Worm (Caenorhabditis elegans): ENCODE results near the gene C30G12.6.
A peak's percentile ranks its signal among the peaks of the same experiment; 100 is the strongest.

Gene C30G12.6

DNA sequence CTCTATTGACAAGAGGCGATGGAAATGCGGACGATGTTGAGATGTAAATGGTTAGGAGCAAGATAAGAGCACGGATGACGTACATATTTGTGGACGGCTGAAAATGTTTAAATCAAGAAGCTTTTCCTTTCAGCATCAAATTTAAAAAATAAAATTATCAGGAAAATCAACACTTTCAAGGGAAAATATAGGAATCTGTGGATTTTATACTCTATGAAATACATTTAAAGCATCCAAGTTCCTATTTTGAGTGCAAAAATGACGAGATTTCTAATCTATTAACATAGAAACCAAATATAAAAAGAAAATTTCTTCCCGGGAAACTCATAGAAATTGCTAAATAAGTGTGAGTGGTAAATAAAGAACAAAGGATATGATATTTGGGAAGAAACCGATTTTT is 18.3 kb upstream of the C30G12.6 start, which contains the start of gene F45E12.6:
F45E12.6 (minus strand) TSS at position 101 of the 400 bp plus-strand sequence.
- no peak for TF ChIP-seq dao-5 (tag; optimal IDR thresholded peaks at IDR 0.05)
- no peak for TF ChIP-seq him-1 (tag; optimal IDR thresholded peaks at IDR 0.05)
- TF ChIP-seq W03F9.2 (tag; optimal IDR thresholded peaks at IDR 0.05): no peak

DNA sequence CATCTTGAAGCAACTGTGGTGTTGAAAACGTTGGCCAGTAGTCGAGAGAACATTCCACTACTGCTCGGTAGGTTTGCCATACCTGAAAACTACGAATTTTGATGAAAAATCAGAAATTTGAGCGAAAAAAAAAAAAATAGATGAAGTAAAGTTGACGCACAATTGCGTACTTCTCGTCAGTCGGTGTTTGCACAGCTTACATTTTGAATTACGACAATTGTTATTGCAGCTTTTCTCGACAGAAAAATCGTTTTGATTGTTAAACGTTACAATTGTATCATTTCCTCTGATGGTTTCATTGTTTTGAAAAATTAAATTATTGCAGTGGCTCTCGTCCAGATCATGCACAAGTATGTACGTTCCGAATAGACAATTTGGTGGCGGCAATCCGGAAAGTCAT is 14.2 kb upstream of the C30G12.6 start, which contains the start of the genes F45E12.5 and cnep-1:
F45E12.5 (minus strand) TSS at position 93 of the 400 bp plus-strand sequence.
cnep-1 (plus strand) TSS at position 326 of the 400 bp plus-strand sequence.
- TF ChIP-seq W03F9.2 (tag; optimal IDR thresholded peaks at IDR 0.05): no peak
- TF ChIP-seq him-1 (tag; optimal IDR thresholded peaks at IDR 0.05): no peak
- TF ChIP-seq dao-5 (tag; optimal IDR thresholded peaks at IDR 0.05): no peak

DNA sequence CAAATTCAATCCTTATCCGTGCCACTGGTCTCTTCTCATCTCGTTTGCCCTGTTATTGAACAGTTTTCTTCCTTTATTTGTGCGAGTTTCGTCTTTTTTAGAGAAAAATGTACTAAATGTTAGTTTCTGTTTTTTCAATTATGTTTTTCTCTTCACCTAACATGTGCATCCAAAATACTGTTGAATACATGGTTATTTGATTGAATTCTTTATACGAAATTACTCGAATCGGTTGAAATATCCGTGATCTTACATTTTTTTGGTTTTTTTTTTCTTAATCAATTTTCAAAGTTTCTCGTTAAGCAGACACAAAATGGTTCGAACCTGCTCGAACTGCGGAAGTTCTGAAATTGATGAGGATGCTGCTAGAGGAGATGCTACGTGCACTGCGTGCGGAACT is 9.7 kb upstream of the C30G12.6 start, which contains the start of gene brf-1:
brf-1 (plus strand) TSS at position 301 of the 400 bp plus-strand sequence.
- TF ChIP-seq dao-5 (tag; optimal IDR thresholded peaks at IDR 0.05) (no peak), him-1 (tag; optimal IDR thresholded peaks at IDR 0.05) (no peak), W03F9.2 (tag; optimal IDR thresholded peaks at IDR 0.05) (no peak)

DNA sequence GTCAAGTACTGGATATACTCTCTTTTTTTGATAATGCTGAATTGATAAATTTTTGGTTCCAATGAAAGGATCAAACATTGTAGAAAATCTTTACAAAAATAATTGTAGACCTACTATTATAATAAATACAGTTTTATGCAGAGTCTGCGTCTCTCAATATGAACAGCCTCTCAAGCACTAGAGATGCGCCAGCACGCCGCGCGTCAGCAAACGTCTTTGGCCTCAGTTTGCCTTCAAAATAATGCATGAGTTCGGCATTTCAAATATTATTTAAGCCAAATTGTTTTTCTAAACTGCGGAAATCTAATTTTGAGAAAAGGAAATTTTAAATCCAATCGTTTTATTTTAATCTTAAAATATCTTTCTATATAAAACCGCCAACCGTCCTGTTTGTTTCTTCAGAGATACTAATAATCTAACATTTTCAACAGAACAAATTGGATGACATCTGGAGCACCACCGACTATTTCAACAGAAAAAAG is 5.9 kb upstream of the C30G12.6 start, which contains the start of gene cul-4:
cul-4 (plus strand) TSS at position 432 of the 482 bp plus-strand sequence.
- TF ChIP-seq W03F9.2 (tag; optimal IDR thresholded peaks at IDR 0.05) (peak; percentile 82), him-1 (tag; optimal IDR thresholded peaks at IDR 0.05) (no peak), dao-5 (tag; optimal IDR thresholded peaks at IDR 0.05) (no peak)

DNA sequence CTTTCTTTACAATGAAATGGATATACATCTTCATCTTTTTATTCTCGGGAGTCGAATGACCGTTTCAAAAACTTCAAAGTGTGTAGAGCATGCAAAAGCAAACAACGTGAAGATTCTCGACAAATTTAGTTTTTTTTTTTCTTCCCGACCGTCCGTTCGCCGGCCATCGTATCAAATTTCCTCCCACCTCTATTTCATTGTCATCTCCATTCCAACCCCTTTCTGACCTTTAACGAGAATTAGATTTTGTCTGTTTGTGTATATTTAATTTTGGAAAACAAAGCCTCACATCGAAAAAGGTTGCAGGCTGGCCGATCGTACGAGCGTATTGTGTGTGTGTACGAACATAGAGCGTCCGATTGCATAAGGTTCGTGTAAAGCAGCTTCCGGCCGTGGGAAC is 3.2 kb upstream of the C30G12.6 start, which contains the start of gene C30G12.1:
C30G12.1 (plus strand) TSS at position 301 of the 400 bp plus-strand sequence.
- no peak for TF ChIP-seq W03F9.2 (tag; optimal IDR thresholded peaks at IDR 0.05)
- no peak for TF ChIP-seq him-1 (tag; optimal IDR thresholded peaks at IDR 0.05)
- TF ChIP-seq dao-5 (tag; optimal IDR thresholded peaks at IDR 0.05): no peak

DNA sequence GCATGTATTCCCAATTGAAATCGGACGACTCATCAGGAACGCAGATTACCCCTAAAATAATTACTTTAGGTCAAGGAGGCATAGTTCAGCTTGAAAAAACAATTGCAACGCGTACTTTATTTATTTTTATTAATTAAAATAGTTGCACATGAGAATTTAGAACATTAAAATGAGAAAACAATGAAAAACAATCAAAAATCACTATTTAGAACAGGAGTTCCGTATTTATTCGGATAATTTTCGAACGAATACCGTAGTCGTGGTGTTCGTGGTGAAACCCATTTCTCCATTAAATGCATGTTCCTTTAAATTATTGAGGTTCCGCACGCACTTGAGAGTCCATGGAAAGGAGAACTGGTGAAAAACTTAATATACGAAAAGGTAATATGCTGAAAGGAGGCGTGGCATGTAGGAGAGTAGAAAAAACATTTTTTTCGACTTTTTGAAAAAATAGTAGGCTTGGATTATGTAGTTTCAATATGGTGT is 2.4 kb upstream of the C30G12.6 start, which contains the start of gene puf-8:
puf-8 (minus strand) TSS at position 51 of the 486 bp plus-strand sequence.
- TF ChIP-seq W03F9.2 (tag; optimal IDR thresholded peaks at IDR 0.05) (no peak), dao-5 (tag; optimal IDR thresholded peaks at IDR 0.05) (no peak), him-1 (tag; optimal IDR thresholded peaks at IDR 0.05) (no peak)

DNA sequence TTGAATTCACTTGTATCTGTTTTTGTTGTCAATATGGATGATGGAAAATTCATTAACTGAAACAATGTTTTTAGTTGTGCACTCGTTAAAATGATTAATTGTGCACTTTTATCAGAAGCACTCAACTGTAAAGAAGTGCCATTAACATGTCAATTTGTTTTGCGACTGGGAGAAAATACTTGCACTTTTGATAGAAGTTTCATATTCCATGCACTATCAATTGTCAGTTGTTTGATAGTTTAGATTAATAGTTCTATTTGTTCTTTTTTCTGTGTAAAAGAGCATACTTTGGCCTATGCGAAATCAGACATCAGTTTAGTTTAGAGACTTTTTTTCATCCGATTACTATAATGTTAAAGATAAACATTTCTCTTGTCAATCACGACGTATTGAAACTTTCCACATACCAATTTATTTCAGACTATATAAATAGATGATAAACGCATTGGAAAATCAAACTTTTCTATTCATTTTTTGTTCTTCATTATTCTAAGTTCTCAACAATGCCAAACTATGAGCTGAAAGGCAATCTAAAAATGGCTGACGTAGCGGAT is 5.8 kb downstream of the C30G12.6 start, which contains the start of gene C30G12.2:
C30G12.2 (plus strand) TSS at position 504 of the 554 bp plus-strand sequence.
- no peak for TF ChIP-seq him-1 (tag; optimal IDR thresholded peaks at IDR 0.05)
- TF ChIP-seq W03F9.2 (tag; optimal IDR thresholded peaks at IDR 0.05): no peak
- no peak for TF ChIP-seq dao-5 (tag; optimal IDR thresholded peaks at IDR 0.05)

DNA sequence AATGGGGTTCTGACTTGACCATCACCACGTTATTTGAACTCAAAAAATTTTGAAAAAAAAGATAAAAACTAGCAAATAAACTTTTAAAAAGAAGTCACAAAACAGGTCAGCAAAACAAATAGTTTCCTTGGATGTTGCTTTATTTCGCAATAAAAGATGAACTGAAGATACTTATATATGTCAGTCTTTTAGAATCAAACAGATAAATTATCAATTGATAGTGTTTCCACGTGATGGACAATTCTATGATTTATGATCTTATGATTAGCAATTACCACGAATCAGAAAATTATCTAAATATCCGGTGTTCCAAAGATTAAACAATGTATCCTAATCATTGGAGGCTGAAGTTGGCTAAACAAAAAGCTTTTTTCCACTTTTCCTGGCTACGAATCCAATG is 8.1 kb downstream of the C30G12.6 start:
- TF ChIP-seq him-1 (tag; optimal IDR thresholded peaks at IDR 0.05) (no peak), W03F9.2 (tag; optimal IDR thresholded peaks at IDR 0.05) (no peak)

DNA sequence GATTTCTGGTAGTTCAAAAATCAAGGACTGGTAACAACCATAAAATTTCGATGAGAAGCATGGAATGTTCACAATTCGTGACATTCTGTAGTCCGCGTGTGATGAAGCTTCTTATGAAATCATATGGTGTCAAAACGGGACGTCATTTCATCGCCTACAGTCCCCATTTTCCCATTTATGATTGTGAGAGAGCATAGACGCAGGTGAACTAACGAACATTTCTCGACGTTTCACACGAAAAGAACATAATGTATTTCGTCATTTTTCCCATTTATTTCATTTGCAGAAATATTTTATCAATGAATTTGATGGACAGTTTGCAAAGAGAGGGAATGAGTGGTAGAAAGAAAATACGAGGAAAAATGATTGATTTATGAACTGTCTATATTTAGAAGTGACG is 8.7 kb downstream of the C30G12.6 start:
- TF ChIP-seq dao-5 (tag; optimal IDR thresholded peaks at IDR 0.05): no peak
- no peak for TF ChIP-seq him-1 (tag; optimal IDR thresholded peaks at IDR 0.05)
- TF ChIP-seq W03F9.2 (tag; optimal IDR thresholded peaks at IDR 0.05): no peak

DNA sequence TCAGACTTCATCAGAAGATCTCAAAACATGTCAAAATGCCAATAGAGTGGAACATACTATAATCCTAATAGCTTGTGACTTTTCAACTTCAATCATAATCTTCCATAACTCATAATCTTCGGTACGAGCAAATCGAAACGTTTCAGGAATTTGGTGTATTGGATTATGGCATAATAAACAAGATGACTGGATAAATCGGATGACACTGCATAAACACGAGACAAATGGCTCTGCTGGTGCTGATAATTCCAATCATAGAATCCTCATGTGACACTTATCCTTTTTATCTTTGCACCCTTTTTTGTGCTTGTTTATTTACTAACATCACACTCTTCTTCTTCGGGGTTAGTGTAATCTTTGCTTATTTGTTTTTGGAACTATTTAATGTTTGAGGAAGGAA is 12.8 kb downstream of the C30G12.6 start:
- no peak for TF ChIP-seq dao-5 (tag; optimal IDR thresholded peaks at IDR 0.05)
- no peak for TF ChIP-seq W03F9.2 (tag; optimal IDR thresholded peaks at IDR 0.05)
- no peak for TF ChIP-seq him-1 (tag; optimal IDR thresholded peaks at IDR 0.05)

DNA sequence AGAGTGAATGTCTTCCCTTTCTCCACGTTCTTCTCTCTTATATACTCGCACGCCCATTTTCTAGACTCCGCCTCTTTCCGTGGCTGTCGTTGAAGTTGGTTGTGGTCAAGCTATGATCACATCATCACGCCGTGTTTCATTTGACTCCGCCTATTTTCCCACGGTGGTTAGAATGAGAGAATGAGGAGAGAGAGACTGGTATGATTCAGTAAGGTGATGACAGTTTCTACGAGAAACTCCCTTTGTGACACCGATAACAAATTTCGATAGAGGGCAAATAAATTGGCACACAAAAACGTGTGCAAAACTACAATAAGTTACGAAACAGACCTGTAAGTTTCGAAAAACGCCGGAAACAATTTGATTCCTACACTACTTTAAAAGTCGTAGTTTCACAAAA is 15.2 kb downstream of the C30G12.6 start:
- no peak for TF ChIP-seq W03F9.2 (tag; optimal IDR thresholded peaks at IDR 0.05)
- no peak for TF ChIP-seq dao-5 (tag; optimal IDR thresholded peaks at IDR 0.05)
- TF ChIP-seq him-1 (tag; optimal IDR thresholded peaks at IDR 0.05): no peak

DNA sequence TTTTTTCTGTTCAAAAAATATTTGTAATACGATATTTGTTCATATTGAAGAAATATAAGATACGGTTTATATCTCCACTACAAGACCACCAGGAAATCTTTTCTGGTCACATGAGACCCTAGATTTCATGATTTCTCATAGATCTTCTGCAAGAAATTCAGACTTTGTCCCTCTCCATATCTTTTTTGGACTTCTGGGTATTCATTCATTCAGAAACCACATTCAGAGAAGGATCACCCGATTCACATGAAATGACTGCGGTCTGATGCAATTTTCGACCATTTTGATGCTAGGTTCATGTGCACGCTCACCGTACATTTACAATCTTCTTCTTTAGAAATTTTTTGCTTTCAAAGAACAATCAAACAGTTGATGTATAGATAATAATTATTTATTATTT is 16.0 kb downstream of the C30G12.6 start:
- TF ChIP-seq him-1 (tag; optimal IDR thresholded peaks at IDR 0.05) (no peak), W03F9.2 (tag; optimal IDR thresholded peaks at IDR 0.05) (no peak), dao-5 (tag; optimal IDR thresholded peaks at IDR 0.05) (no peak)

DNA sequence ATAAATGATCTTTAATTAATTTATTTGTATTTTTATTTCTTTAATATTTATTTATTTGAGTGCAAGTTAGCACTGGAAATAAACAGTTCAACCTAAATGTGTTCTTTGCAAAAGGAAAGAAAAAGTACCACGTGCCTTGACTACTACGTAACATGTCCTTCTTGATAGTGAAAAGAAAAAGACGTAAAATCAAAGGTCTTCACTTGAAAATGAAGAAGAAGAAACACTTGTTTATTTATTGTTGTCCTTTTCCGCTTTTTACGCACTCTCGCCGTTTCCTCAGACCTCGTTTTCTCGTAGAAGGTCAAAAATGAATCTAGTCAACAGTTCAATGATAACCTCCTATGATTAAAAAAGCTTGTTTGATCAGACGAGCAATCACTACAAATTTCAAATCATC is 17.9 kb downstream of the C30G12.6 start:
- TF ChIP-seq dao-5 (tag; optimal IDR thresholded peaks at IDR 0.05) (no peak), him-1 (tag; optimal IDR thresholded peaks at IDR 0.05) (no peak), W03F9.2 (tag; optimal IDR thresholded peaks at IDR 0.05) (no peak)

DNA sequence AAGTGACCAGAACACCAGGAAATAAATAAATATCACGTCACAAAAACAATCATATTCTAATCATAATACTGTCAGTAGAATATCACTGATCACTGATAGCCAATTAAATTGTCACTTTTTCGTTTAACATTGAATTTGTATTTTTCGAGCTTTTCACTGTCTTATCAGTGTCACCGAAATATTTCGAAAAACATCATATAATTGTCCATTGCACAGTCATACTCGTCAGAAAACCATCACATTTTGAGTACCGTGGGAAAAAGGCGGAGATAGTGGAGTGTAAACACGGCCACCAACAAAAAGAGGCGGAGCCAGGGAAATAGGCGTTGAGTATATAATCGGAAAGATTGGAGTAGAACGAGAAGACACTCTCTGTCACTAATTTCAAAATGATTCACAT is 18.6 kb downstream of the C30G12.6 start:
- TF ChIP-seq W03F9.2 (tag; optimal IDR thresholded peaks at IDR 0.05): no peak
- TF ChIP-seq him-1 (tag; optimal IDR thresholded peaks at IDR 0.05): no peak
- no peak for TF ChIP-seq dao-5 (tag; optimal IDR thresholded peaks at IDR 0.05)

Data from whole organism, L4/young adult.